Fruit fly (Drosophila melanogaster) whole organism, prepupa: ENCODE measurements around the gene CG42238.
A peak's percentile ranks its signal among the peaks of the same experiment; 100 is the strongest.

Source experiments
- Blimp-1 ChIP-seq: fragments of 200-800 bp; sonication (Bioruptor generic); optimal IDR thresholded peaks from 3 replicates; lab custom pipeline; 2017; ENCODE audit warnings: missing biosample characterization, missing genetic modification characterization, mild to moderate bottlenecking, moderate library complexity, missing genetic modification reagents
- CG11762 ChIP-seq: fragments of 200-800 bp; sonication (Bioruptor generic); optimal IDR thresholded peaks from 3 replicates; lab custom pipeline; 2016; ENCODE audit warnings: missing biosample characterization, missing genetic modification characterization; ENCODE audit not compliant: insufficient read depth
- CG3032 ChIP-seq: fragments of 200-800 bp; optimal IDR thresholded peaks from 2 replicates; lab custom pipeline; 2019; ENCODE audit warnings: missing biosample characterization, mild to moderate bottlenecking, missing genetic modification characterization, moderate library complexity
- CG31627 ChIP-seq: fragments of 200-800 bp; sonication (Bioruptor generic); optimal IDR thresholded peaks from 3 replicates; lab custom pipeline; 2016; ENCODE audit warnings: missing biosample characterization, missing genetic modification characterization
- CG34406 ChIP-seq: fragments of 200-800 bp; sonication (Bioruptor generic); optimal IDR thresholded peaks from 3 replicates; lab custom pipeline; 2016; ENCODE audit warnings: missing biosample characterization, missing genetic modification characterization
- CG3919 ChIP-seq: fragments of 200-800 bp; sonication (Bioruptor generic); optimal IDR thresholded peaks from 3 replicates; lab custom pipeline; 2016; ENCODE audit warnings: missing biosample characterization, missing genetic modification characterization
- CG6854 ChIP-seq: fragments of 200-800 bp; sonication (Bioruptor generic); optimal IDR thresholded peaks from 2 replicates; lab custom pipeline; 2017; ENCODE audit warnings: missing biosample characterization, mild to moderate bottlenecking, missing genetic modification characterization
- CG9139 ChIP-seq: fragments of 200-800 bp; sonication (Bioruptor generic); optimal IDR thresholded peaks from 3 replicates; lab custom pipeline; 2017; ENCODE audit warnings: missing biosample characterization, mild to moderate bottlenecking, missing genetic modification characterization
- Eip75B ChIP-seq: fragments of 200-800 bp; sonication (Bioruptor generic); optimal IDR thresholded peaks from 3 replicates; lab custom pipeline; 2016; ENCODE audit warnings: missing biosample characterization, missing genetic modification characterization
- Eip78C ChIP-seq: fragments of 200-800 bp; sonication (Bioruptor generic); peaks from one replicate; lab custom pipeline; 2016; ENCODE audit warnings: missing biosample characterization, missing genetic modification characterization
- Eip93F ChIP-seq: fragments of 200-800 bp; sonication (Bioruptor generic); optimal IDR thresholded peaks from 2 replicates; lab custom pipeline; 2016; ENCODE audit warnings: missing biosample characterization, mild to moderate bottlenecking, missing genetic modification characterization
- Ets96B ChIP-seq: fragments of 200-800 bp; optimal IDR thresholded peaks from 2 replicates; lab custom pipeline; 2019; ENCODE audit warnings: missing biosample characterization, mild to moderate bottlenecking, missing genetic modification characterization, moderate library complexity
- Gug ChIP-seq: fragments of 200-800 bp; sonication (Bioruptor generic); IDR thresholded peaks from 2 replicates; pipeline ENCODE4 v1.3.6; 2022; ENCODE audit warnings: missing biosample characterization, missing genetic modification characterization
- Hr39 ChIP-seq: fragments of 200-800 bp; sonication (Bioruptor generic); optimal IDR thresholded peaks from 2 replicates; lab custom pipeline; 2016; ENCODE audit warnings: missing biosample characterization, missing genetic modification characterization
- Hr4 ChIP-seq: fragments of 200-800 bp; sonication (Bioruptor generic); optimal IDR thresholded peaks from 3 replicates; lab custom pipeline; 2016; ENCODE audit warnings: missing biosample characterization, missing genetic modification characterization
- Lpt ChIP-seq: fragments of 200-800 bp; sonication (Bioruptor generic); optimal IDR thresholded peaks from 3 replicates; lab custom pipeline; 2016; ENCODE audit warnings: missing biosample characterization, missing genetic modification characterization
- Sox102F ChIP-seq: fragments of 200-800 bp; sonication (Bioruptor generic); optimal IDR thresholded peaks from 2 replicates; lab custom pipeline; 2016; ENCODE audit warnings: missing biosample characterization, mild to moderate bottlenecking, missing genetic modification characterization
- acj6 ChIP-seq: fragments of 200-800 bp; sonication (Bioruptor generic); optimal IDR thresholded peaks from 3 replicates; lab custom pipeline; 2016; ENCODE audit warnings: missing biosample characterization, missing genetic modification characterization
- cyc ChIP-seq: fragments of 200-800 bp; sonication (Bioruptor generic); optimal IDR thresholded peaks from 3 replicates; lab custom pipeline; 2016; ENCODE audit warnings: missing biosample characterization, missing genetic modification characterization
- dac ChIP-seq: fragments of 200-800 bp; sonication (Bioruptor generic); optimal IDR thresholded peaks from 2 replicates; lab custom pipeline; 2017; ENCODE audit warnings: missing biosample characterization, mild to moderate bottlenecking, missing genetic modification characterization
- eg ChIP-seq: fragments of 200-800 bp; sonication (Bioruptor generic); IDR thresholded peaks from 3 replicates; pipeline ENCODE4 v1.3.6; 2022; ENCODE audit warnings: missing biosample characterization, missing genetic modification characterization
- fd59A ChIP-seq: fragments of 200-800 bp; sonication (Bioruptor generic); optimal IDR thresholded peaks from 2 replicates; lab custom pipeline; 2017; ENCODE audit warnings: missing biosample characterization, mild to moderate bottlenecking, missing genetic modification characterization, missing genetic modification reagents
- fd85E ChIP-seq: fragments of 200-800 bp; sonication (Bioruptor generic); optimal IDR thresholded peaks from 3 replicates; lab custom pipeline; 2016; ENCODE audit warnings: missing biosample characterization, missing genetic modification characterization
- fkh ChIP-seq: fragments of 200-800 bp; sonication (Bioruptor generic); optimal IDR thresholded peaks from 3 replicates; lab custom pipeline; 2017; ENCODE audit warnings: missing biosample characterization, mild to moderate bottlenecking, missing genetic modification characterization, moderate library complexity
- net ChIP-seq: fragments of 200-800 bp; sonication (Bioruptor generic); optimal IDR thresholded peaks from 3 replicates; lab custom pipeline; 2016; ENCODE audit warnings: missing biosample characterization, missing genetic modification characterization
- salr ChIP-seq, 2 experiments: fragments of 200-800 bp; sonication (Bioruptor generic); optimal IDR thresholded peaks; 3 replicates each; lab custom pipeline; 2016 to 2018; ENCODE audit warnings: missing biosample characterization in 2 of 2, missing genetic modification characterization in 2 of 2, mild to moderate bottlenecking in 1 of 2
- ss ChIP-seq, 2 experiments: fragments of 200-800 bp; sonication (Bioruptor generic); optimal IDR thresholded peaks; 2 replicates in 1 of 2; 3 replicates in 1 of 2; lab custom pipeline; 2017 to 2018; ENCODE audit warnings: mild to moderate bottlenecking in 2 of 2, missing biosample characterization in 2 of 2, missing genetic modification characterization in 2 of 2, moderate library complexity in 1 of 2
- topi ChIP-seq: fragments of 200-800 bp; sonication (Bioruptor generic); optimal IDR thresholded peaks from 3 replicates; lab custom pipeline; 2016; ENCODE audit warnings: missing biosample characterization, missing genetic modification characterization

The CG42238 gene

DNA sequence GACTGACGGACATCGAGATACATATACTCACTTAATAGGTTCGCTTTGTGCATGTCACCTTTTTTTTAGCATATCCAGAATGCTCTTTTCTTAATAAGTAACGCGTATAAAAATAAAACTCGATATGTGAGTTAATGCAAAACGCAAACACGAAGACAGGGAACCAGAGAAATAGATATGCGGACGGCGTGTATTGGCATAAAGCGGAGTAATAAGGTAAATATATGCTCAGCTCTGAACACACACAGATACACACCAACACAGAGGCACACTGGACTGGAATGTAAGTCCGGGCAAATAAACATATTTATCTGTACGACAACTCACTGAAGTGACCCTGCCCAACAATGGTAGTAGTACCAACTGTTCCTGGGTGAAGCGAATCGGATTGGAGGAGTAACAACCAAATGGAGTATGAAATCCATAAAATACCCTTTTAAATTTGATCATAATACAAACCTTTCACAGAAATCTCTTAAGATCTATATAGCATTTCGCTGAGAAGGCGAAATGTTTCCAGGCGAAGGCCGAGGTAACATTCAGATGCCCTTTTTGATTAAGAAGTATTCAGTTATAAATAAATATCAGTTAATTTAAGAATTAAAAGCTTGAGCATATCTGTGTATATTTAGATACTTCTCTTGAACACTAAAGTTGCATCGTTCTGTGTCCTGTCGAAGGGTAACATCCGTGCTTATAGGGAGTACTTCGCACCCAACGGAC lies 116.5 kb downstream of the CG42238 start (continued):
- TF ChIP-seq Hr39 (GFP tag; lab: Kevin White, UChicago) (peak; percentile 19), eg (no peak), Eip78C (GFP tag; lab: Kevin White, UChicago) (peak; percentile 74)

DNA sequence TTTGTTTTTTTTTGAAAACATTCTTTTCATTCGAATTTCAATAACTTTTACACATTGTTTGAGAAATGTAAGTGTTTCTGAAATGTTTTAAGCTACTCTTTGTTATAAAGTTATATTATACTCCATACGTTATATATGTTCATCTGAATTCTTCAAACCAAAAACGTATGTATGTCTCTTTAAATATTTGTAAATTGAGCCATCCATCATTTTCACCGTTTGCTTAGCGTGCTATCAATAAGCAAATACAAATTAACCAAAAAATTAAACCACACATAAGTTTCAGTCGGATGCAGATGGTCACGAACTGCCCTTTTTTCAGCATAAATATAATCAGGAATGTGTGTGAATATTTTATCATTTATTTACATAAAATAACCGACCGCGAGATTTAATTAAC lies 117.3 kb downstream of the CG42238 start:
- TF ChIP-seq salr (GFP tag; optimal IDR thresholded peaks at IDR 0.05; lab: Kevin White, UChicago) (no peak), fkh (GFP tag; lab: Kevin White, UChicago) (peak; percentile 2), CG3919 (GFP tag; lab: Kevin White, UChicago) (no peak)

DNA sequence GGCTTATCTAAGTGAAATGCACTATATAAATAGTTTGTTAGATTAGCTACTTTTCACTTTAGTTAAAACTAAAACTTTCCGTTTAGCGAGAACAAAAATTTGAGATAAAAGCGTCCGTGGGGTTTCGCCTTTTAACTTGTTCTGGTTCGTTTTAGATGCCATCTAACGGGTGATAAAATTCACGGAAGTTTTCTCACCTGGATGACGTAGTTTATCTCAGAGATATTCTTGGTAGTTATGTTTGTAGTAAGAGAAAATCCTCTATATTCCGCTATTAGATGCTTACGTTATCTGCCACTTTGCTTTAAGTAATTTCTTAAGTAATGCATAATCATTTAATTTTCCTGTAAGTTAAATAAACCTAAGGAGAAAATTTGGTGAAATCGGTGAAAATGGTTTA lies 118.0 kb downstream of the CG42238 start, which contains the start of gene CG9270:
TSS of gene CG9270 (minus strand) at position 101 of the 400 bp plus-strand sequence.
- TF ChIP-seq CG9139 (GFP tag; lab: Kevin White, UChicago) (no peak), CG6854 (GFP tag; lab: Kevin White, UChicago) (no peak), cyc (GFP tag; lab: Kevin White, UChicago) (no peak), CG11762 (GFP tag; lab: Kevin White, UChicago) (no peak), net (GFP tag; lab: Kevin White, UChicago) (no peak), Eip78C (GFP tag; lab: Kevin White, UChicago) (no peak), salr (GFP tag; optimal IDR thresholded peaks at IDR 0.05; lab: Kevin White, UChicago) (no peak), fd59A (no peak), CG31627 (GFP tag; lab: Kevin White, UChicago) (no peak), Eip93F (GFP tag; lab: Kevin White, UChicago) (no peak), eg (no peak), dac (GFP tag; lab: Kevin White, UChicago) (no peak), Eip75B (no peak), Sox102F (GFP tag; lab: Kevin White, UChicago) (no peak), acj6 (GFP tag; lab: Kevin White, UChicago) (no peak), Gug (GFP tag; lab: Robert Waterston, UW) (no peak), Lpt (no peak)
- TF ChIP-seq, all 60 proteins: peak for 0

DNA sequence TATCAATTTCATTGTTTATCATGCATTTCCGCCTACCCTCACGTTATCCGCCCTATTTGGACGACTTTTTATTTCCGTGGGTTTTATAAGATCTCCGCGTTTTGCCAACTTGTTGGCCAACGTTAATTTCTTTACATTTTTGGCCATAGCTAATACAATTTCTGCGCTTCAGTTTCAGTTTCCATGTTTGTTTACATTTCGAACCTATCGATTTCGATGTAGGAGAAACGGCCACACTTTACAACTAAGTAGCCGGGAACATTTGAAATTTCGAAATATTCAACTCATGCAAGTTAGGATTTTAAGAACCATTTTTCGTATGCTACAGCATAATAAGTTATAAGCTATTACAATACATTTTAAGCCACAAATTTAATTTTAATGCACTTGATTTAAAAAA lies 124.3 kb downstream of the CG42238 start, which contains the start of gene Nthl1:
TSS of gene Nthl1 (minus strand) at position 208 of the 400 bp plus-strand sequence.
- TF ChIP-seq CG3032 (tag; lab: Kevin White, UChicago) (no peak), Ets96B (tag; lab: Kevin White, UChicago) (no peak), Hr4 (GFP tag; lab: Kevin White, UChicago) (no peak), fkh (GFP tag; lab: Kevin White, UChicago) (peak; percentile 96), fd85E (GFP tag; lab: Kevin White, UChicago) (no peak), Blimp-1 (GFP tag; lab: Kevin White, UChicago) (no peak)

DNA sequence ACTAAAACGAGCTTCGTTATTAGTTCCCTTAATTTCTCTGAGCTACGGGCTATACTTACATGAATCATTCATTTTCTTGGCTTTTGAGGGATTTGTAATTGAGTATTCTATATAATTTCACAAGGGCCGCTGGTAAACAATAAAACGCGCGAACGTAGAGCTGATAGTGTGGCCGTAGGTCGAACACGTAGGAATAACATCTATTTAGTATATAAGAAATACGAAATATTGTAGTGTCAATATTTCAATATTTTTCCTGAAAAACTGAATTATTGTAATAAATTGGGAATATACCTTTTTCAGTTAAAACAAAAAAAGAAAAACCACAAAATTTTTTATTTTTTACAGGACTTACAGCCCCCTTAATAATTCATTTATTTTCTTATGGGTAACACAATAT lies 126.0 kb downstream of the CG42238 start, which contains the start of gene RPA2:
TSS of gene RPA2 (minus strand) at position 173 of the 400 bp plus-strand sequence.
- TF ChIP-seq acj6 (GFP tag; lab: Kevin White, UChicago) = no peak
- peak; percentile 48 for TF ChIP-seq fkh (GFP tag; lab: Kevin White, UChicago)
- no peak for TF ChIP-seq CG34406
- no peak for TF ChIP-seq topi

DNA sequence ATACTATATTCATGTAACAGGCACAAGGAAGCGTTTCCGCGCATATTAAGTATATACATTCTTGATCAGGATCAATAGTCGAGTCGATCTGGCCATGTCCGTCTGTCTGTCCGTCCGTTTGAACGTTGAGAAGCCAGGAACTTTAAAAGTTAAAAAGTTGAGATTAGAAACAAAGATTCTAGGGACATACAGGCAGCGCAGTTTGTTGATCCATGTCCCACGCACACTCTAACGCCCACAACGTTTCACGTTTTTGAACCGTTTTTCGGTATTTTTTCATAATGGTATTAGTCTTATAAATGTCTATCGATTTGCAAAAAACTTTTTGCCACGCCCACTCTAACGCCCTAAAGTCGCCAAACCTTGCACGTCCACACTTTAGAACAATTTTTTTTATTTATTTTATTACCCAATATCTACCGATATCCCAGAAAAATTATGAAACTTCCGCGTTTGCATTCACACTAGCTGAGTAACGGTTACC lies 128.8 kb downstream of the CG42238 start:
- peak; percentile 29 for TF ChIP-seq Eip78C (GFP tag; lab: Kevin White, UChicago)
- no peak for TF ChIP-seq ss (GFP tag; optimal IDR thresholded peaks at IDR 0.05; lab: Kevin White, UChicago)
- TF ChIP-seq CG34406 = no peak
- TF ChIP-seq fkh (GFP tag; lab: Kevin White, UChicago) = no peak
- TF ChIP-seq Hr39 (GFP tag; lab: Kevin White, UChicago) = no peak
- TF ChIP-seq, all 60 proteins: peak for 1
